Fruit fly (Drosophila melanogaster) whole organism, adult: ENCODE measurements around the gene DNAlig3.

Experiments used
- CG11617 ChIP-seq: fragments of 200-800 bp; sonication (Bioruptor generic); optimal IDR thresholded peaks from 2 replicates; lab custom pipeline; 2017; ENCODE audit warnings: mild to moderate bottlenecking, missing biosample characterization, missing genetic modification reagents, missing genetic modification characterization
- CG12768 ChIP-seq: fragments of 200-800 bp; sonication (Bioruptor generic); optimal IDR thresholded peaks from 2 replicates; lab custom pipeline; 2017; ENCODE audit warnings: missing biosample characterization, missing genetic modification characterization, mild to moderate bottlenecking, moderate library complexity, missing genetic modification reagents
- CG14711 ChIP-seq: fragments of 200-800 bp; sonication (Bioruptor generic); optimal IDR thresholded peaks from 2 replicates; lab custom pipeline; 2018; ENCODE audit warnings: missing biosample characterization, mild to moderate bottlenecking, missing genetic modification characterization, moderate library complexity
- CG1620 ChIP-seq: fragments of 200-800 bp; sonication (Bioruptor generic); optimal IDR thresholded peaks from 2 replicates; lab custom pipeline; 2016; ENCODE audit warnings: missing biosample characterization, missing genetic modification characterization
- CG33017 ChIP-seq: fragments of 200-800 bp; sonication (Bioruptor generic); optimal IDR thresholded peaks from 2 replicates; lab custom pipeline; 2018; ENCODE audit warnings: missing biosample characterization, mild to moderate bottlenecking, missing genetic modification characterization, moderate library complexity
- CG5204 ChIP-seq: fragments of 200-800 bp; sonication (Bioruptor generic); optimal IDR thresholded peaks from 2 replicates; lab custom pipeline; 2016; ENCODE audit warnings: missing biosample characterization, missing genetic modification characterization
- CG7045 ChIP-seq: fragments of 200-800 bp; sonication (Bioruptor generic); optimal IDR thresholded peaks from 2 replicates; lab custom pipeline; 2017; ENCODE audit warnings: missing biosample characterization, mild to moderate bottlenecking, missing genetic modification characterization
- CG7101 ChIP-seq: fragments of 200-800 bp; sonication (Bioruptor generic); optimal IDR thresholded peaks from 2 replicates; lab custom pipeline; 2018; ENCODE audit warnings: missing biosample characterization, mild to moderate bottlenecking, missing genetic modification characterization, moderate library complexity
- Clk ChIP-seq: fragments of 200-800 bp; sonication (Bioruptor generic); optimal IDR thresholded peaks from 2 replicates; lab custom pipeline; 2017; ENCODE audit warnings: missing biosample characterization, missing genetic modification characterization
- Crg-1 ChIP-seq: fragments of 200-800 bp; sonication (Bioruptor generic); optimal IDR thresholded peaks from 2 replicates; lab custom pipeline; 2016; ENCODE audit warnings: missing biosample characterization, missing genetic modification characterization
- Hr96 ChIP-seq: fragments of 200-800 bp; sonication (Bioruptor generic); optimal IDR thresholded peaks from 2 replicates; lab custom pipeline; 2016; ENCODE audit warnings: missing biosample characterization, missing genetic modification characterization
- Mnt ChIP-seq: fragments of 200-800 bp; sonication (Bioruptor generic); optimal IDR thresholded peaks from 2 replicates; lab custom pipeline; 2016; ENCODE audit warnings: missing biosample characterization, mild to moderate bottlenecking, missing genetic modification characterization
- bab1 ChIP-seq: fragments of 200-800 bp; sonication (Bioruptor generic); optimal IDR thresholded peaks from 3 replicates; lab custom pipeline; 2019; ENCODE audit warnings: missing biosample characterization, mild to moderate bottlenecking, missing genetic modification characterization, moderate library complexity
- cic ChIP-seq: fragments of 200-800 bp; sonication (Bioruptor generic); optimal IDR thresholded peaks from 2 replicates; lab custom pipeline; 2017; ENCODE audit warnings: missing biosample characterization, mild to moderate bottlenecking, missing genetic modification characterization, moderate library complexity
- cnc ChIP-seq, 2 experiments: fragments of >200 bp; optimal IDR thresholded peaks; 2 replicates each; lab custom pipeline; 2017
- kay ChIP-seq: fragments of 200-800 bp; sonication (Bioruptor generic); peaks from one replicate; lab custom pipeline; 2016; ENCODE audit warnings: missing biosample characterization, missing genetic modification characterization, borderline replicate concordance
- ovo ChIP-seq: fragments of 200-800 bp; sonication (Bioruptor generic); optimal IDR thresholded peaks from 2 replicates; lab custom pipeline; 2016; ENCODE audit warnings: missing biosample characterization, missing genetic modification characterization
- pad ChIP-seq: fragments of 200-800 bp; sonication (Bioruptor generic); optimal IDR thresholded peaks from 3 replicates; lab custom pipeline; 2017; ENCODE audit warnings: missing biosample characterization, missing genetic modification characterization, mild to moderate bottlenecking, moderate library complexity, missing genetic modification reagents
- tj ChIP-seq: fragments of 200-800 bp; sonication (Bioruptor generic); optimal IDR thresholded peaks from 3 replicates; lab custom pipeline; 2017; ENCODE audit warnings: missing biosample characterization, mild to moderate bottlenecking, missing genetic modification characterization, moderate library complexity
- toe ChIP-seq: fragments of 200-800 bp; sonication (Bioruptor generic); optimal IDR thresholded peaks from 2 replicates; lab custom pipeline; 2016; ENCODE audit warnings: missing biosample characterization, missing genetic modification characterization

Gene DNAlig3

dm6 chr3R:12375258-12375783 is 26.3 kb downstream of the DNAlig3 start, which contains the start of gene GstD5:
GstD5 (plus strand) TSS chr3R:12375733.
- TF ChIP-seq Hr96 (GFP tag; lab: Kevin White, UChicago) (no peak), CG7101 (tag; lab: Kevin White, UChicago) (no peak), cic (GFP tag; lab: Kevin White, UChicago) (no peak)

- TF ChIP-seq kay (GFP tag; lab: Kevin White, UChicago) (no peak), Hr96 (GFP tag; lab: Kevin White, UChicago) (no peak)
Observed at dm6 chr3R:12373800-12374199, 27.8 kb downstream of the DNAlig3 start, which contains the start of gene GstD4. GstD4 (plus strand) TSS chr3R:12374100.

dm6 chr3R:12372800-12373199 is 28.8 kb downstream of the DNAlig3 start, which contains the start of gene GstD3:
GstD3 (plus strand) TSS chr3R:12373068.
- TF ChIP-seq kay (GFP tag; lab: Kevin White, UChicago) = peak; percentile 50
- TF ChIP-seq Clk = no peak
- no peak for TF ChIP-seq CG1620 (GFP tag; lab: Kevin White, UChicago)
- no peak for TF ChIP-seq toe (GFP tag; lab: Kevin White, UChicago)
- no peak for TF ChIP-seq CG11617
- no peak for TF ChIP-seq bab1

- TF ChIP-seq ovo (no peak), cnc (optimal IDR thresholded peaks at IDR 0.05; lab: Kevin White, UChicago) (peak in 1 of 2 experiments; percentile 48)
Observed at dm6 chr3R:12371671-12372070, 30.0 kb downstream of the DNAlig3 start, which contains the start of gene GstD2. GstD2 (plus strand) TSS chr3R:12371971.

- no peak for TF ChIP-seq Mnt (GFP tag; lab: Kevin White, UChicago)
- TF ChIP-seq tj (GFP tag; lab: Kevin White, UChicago) = peak; percentile 51
Observed at dm6 chr3R:12370643-12370995, 31.0 kb downstream of the DNAlig3 start.

dm6 chr3R:12369793-12370642 is 31.6 kb downstream of the DNAlig3 start:
- TF ChIP-seq kay (GFP tag; lab: Kevin White, UChicago) = peak; percentile 90
- peak; percentile 8 for TF ChIP-seq CG5204 (GFP tag; lab: Kevin White, UChicago)
- TF ChIP-seq cnc (optimal IDR thresholded peaks at IDR 0.05; lab: Kevin White, UChicago) = peak; percentile 91 to 97
- TF ChIP-seq CG1620 (GFP tag; lab: Kevin White, UChicago) = no peak
- TF ChIP-seq CG14711 (tag; lab: Kevin White, UChicago) = peak; percentile 12
- no peak for TF ChIP-seq CG33017 (tag; lab: Kevin White, UChicago)

dm6 chr3R:12369135-12369792 is 32.4 kb downstream of the DNAlig3 start, which contains the start of gene GstD1:
GstD1 (minus strand) TSS chr3R:12369268.
- TF ChIP-seq Crg-1 (GFP tag; lab: Kevin White, UChicago) (no peak), ovo (peak; percentile 89), CG1620 (GFP tag; lab: Kevin White, UChicago) (peak; percentile 69), CG12768 (peak; percentile 92), CG7101 (tag; lab: Kevin White, UChicago) (peak; percentile 56), cnc (optimal IDR thresholded peaks at IDR 0.05; lab: Kevin White, UChicago) (peak in 1 of 2 experiments; percentile 85), Hr96 (GFP tag; lab: Kevin White, UChicago) (peak; percentile 48), toe (GFP tag; lab: Kevin White, UChicago) (peak; percentile 81), Clk (peak; percentile 92), cic (GFP tag; lab: Kevin White, UChicago) (peak; percentile 97), kay (GFP tag; lab: Kevin White, UChicago) (peak; percentile 97), CG11617 (peak; percentile 69), CG14711 (tag; lab: Kevin White, UChicago) (peak; percentile 13), CG33017 (tag; lab: Kevin White, UChicago) (peak; percentile 23), bab1 (peak; percentile 80), CG7045 (GFP tag; lab: Kevin White, UChicago) (peak; percentile 60), Mnt (GFP tag; lab: Kevin White, UChicago) (peak; percentile 90), pad (peak; percentile 49), tj (GFP tag; lab: Kevin White, UChicago) (peak; percentile 67), CG5204 (GFP tag; lab: Kevin White, UChicago) (peak; percentile 54)
